Fruit fly (Drosophila melanogaster): Measurements from ENCODE around the gene gudu.

The gudu gene

DNA sequence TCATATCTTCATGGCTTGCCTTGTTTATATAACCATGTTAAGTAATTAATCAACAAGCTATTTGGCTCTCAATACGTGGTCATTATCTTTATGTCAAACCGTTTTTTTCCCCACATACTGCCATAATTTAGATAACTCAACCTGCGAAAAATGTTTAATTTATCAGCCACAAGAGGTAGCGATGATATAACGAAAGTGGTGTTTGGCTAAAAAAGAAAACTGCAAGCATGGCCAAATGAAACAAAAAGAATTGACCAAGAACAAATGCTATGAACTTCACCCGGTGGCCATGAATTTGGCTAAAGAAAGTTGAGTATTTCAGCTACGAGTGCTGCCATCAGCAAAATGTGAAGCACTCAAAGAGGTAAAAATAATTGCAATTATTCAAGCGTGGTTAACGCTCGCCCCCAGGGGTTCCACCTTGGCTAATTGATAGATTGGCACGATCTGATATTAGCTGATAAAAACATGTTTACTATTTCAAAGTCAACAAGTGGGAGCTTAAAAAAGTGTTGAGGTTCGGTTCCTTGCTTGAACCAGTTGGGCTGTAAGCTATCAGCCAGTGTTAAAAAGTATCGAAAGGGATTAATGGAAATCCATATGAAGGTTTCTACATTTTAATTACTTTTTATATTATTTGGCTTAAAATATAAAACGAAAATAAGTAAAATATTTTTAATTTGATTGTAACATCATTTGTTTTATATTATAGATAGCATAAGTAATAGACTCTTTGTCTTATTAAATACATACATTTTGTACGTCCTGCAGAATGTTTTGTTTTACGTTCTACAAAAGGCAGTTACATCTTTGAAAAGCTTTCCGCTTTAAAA is 48.4 kb downstream of the gudu start (continued):
- no peak for TF ChIP-seq Chrac-16 (GFP tag; optimal IDR thresholded peaks at IDR 0.05)
- no peak for TF ChIP-seq yki (optimal IDR thresholded peaks at IDR 0.05)
- TF ChIP-seq YL-1 (GFP tag; optimal IDR thresholded peaks at IDR 0.05) = peak; percentile 49
- TF ChIP-seq CG6765 (GFP tag; optimal IDR thresholded peaks at IDR 0.05) = peak; percentile 52
- TF ChIP-seq CG30403 (GFP tag; optimal IDR thresholded peaks at IDR 0.05) = peak; percentile 38
- TF ChIP-seq CG4707 (GFP tag; optimal IDR thresholded peaks at IDR 0.05) = peak; percentile 65
- peak; percentile 5 for TF ChIP-seq cato (GFP tag; optimal IDR thresholded peaks at IDR 0.05; ENCODE audit: borderline replicate concordance)
- peak; percentile 3 for TF ChIP-seq CG8388 (GFP tag; optimal IDR thresholded peaks at IDR 0.05)
- peak; percentile 49 for TF ChIP-seq CG9727 (GFP tag; optimal IDR thresholded peaks at IDR 0.05)
- TF ChIP-seq zen (tag; optimal IDR thresholded peaks at IDR 0.05) = no peak
- TF ChIP-seq Dref (GFP tag; IDR thresholded peaks at IDR 0.05) = no peak
- peak; percentile 43 for TF ChIP-seq ro (GFP tag; IDR thresholded peaks at IDR 0.05)
- peak; percentile 59; the same call in 1 of the 2 replicates for TF ChIP-seq Taf1 (GFP tag; IDR thresholded peaks at IDR 0.05)
- TF ChIP-seq CG15073 (GFP tag; optimal IDR thresholded peaks at IDR 0.05) = peak; percentile 21
- TF ChIP-seq tap (tag; optimal IDR thresholded peaks at IDR 0.05) = peak; percentile 29
- TF ChIP-seq CG9797 (GFP tag; optimal IDR thresholded peaks at IDR 0.05) = no peak
- TF ChIP-seq lab (GFP tag; optimal IDR thresholded peaks at IDR 0.05) = peak; percentile 91
- TF ChIP-seq pb (GFP tag; optimal IDR thresholded peaks at IDR 0.05) = peak; percentile 44
- peak; percentile 58 for TF ChIP-seq CG17385 (GFP tag; optimal IDR thresholded peaks at IDR 0.05)
- peak; percentile 72 for TF ChIP-seq CG14050 (GFP tag; IDR thresholded peaks at IDR 0.05)
- 0 out of 2 replicates have a peak, but pooled peaks have one; percentile 20 for TF ChIP-seq ap (GFP tag; IDR thresholded peaks at IDR 0.05)
- no peak for TF ChIP-seq Kr (GFP tag; optimal IDR thresholded peaks at IDR 0.05)
- no peak for TF ChIP-seq CG10321 (GFP tag; IDR thresholded peaks at IDR 0.05)
- peak; percentile 67 for TF ChIP-seq gem (tag; optimal IDR thresholded peaks at IDR 0.05)
- TF ChIP-seq Mrtf (GFP tag; IDR thresholded peaks at IDR 0.05) = peak; percentile 74; the same call in 2 of the 3 replicates
- peak; percentile 72 for TF ChIP-seq CG4328 (GFP tag; optimal IDR thresholded peaks at IDR 0.05)
- peak; percentile 51 for TF ChIP-seq PHDP (tag; optimal IDR thresholded peaks at IDR 0.05)
- peak; percentile 92 for TF ChIP-seq scrt (GFP tag; optimal IDR thresholded peaks at IDR 0.05)
- TF ChIP-seq CG18619 (GFP tag; optimal IDR thresholded peaks at IDR 0.05) = peak; percentile 76
- TF ChIP-seq sim (GFP tag; IDR thresholded peaks at IDR 0.05) = no peak
- no peak for TF ChIP-seq Oli (tag; optimal IDR thresholded peaks at IDR 0.05)
- TF ChIP-seq Spps (tag; optimal IDR thresholded peaks at IDR 0.05) = peak; percentile 1
- peak; percentile 71 for TF ChIP-seq Sox102F (GFP tag; optimal IDR thresholded peaks at IDR 0.05)

- no peak for TF ChIP-seq CG12391 (tag; optimal IDR thresholded peaks at IDR 0.05)
- no peak for TF ChIP-seq croc (GFP tag; conservative IDR thresholded peaks at IDR 0.05)
- no peak for TF ChIP-seq CG4854 (GFP tag; optimal IDR thresholded peaks at IDR 0.05)
- 0 out of 2 replicates have a peak, but pooled peaks have one; percentile 35 for TF ChIP-seq stc (GFP tag; IDR thresholded peaks at IDR 0.05)
- TF ChIP-seq Doc2 (GFP tag; IDR thresholded peaks at IDR 0.05) = no peak
- TF ChIP-seq Ravus (GFP tag; IDR thresholded peaks at IDR 0.05) = no peak
- no peak for TF ChIP-seq CG8290 (GFP tag; optimal IDR thresholded peaks at IDR 0.05)
- peak in 1 of 2 experiments; percentile 3 for TF ChIP-seq CG8290 (tag; optimal IDR thresholded peaks at IDR 0.05)
- no peak for TF ChIP-seq D19A (tag; optimal IDR thresholded peaks at IDR 0.05)
- TF ChIP-seq Drgx (GFP tag; IDR thresholded peaks at IDR 0.05) = no peak
- TF ChIP-seq ara (GFP tag; IDR thresholded peaks at IDR 0.05) = no peak
- TF ChIP-seq rib (GFP tag; IDR thresholded peaks at IDR 0.05) = peak; percentile 44; the same call in 1 of the 2 replicates
- TF ChIP-seq CG7928 (GFP tag; optimal IDR thresholded peaks at IDR 0.05) = no peak
- TF ChIP-seq CG1529 (GFP tag; optimal IDR thresholded peaks at IDR 0.05) = no peak
- no peak for TF ChIP-seq tio (GFP tag; optimal IDR thresholded peaks at IDR 0.05)
- TF ChIP-seq vvl (GFP tag; IDR thresholded peaks at IDR 0.05) = peak; percentile 23; the same call in 1 of the 2 replicates
- TF ChIP-seq CG1647 (GFP tag; optimal IDR thresholded peaks at IDR 0.05) = no peak
- TF ChIP-seq CG42726 (GFP tag; IDR thresholded peaks at IDR 0.05; ENCODE audit: partially characterized antibody) = peak; percentile 34; the same call in 1 of the 2 replicates
- peak; percentile 34; the same call in 1 of the 2 replicates for TF ChIP-seq bbx (GFP tag; IDR thresholded peaks at IDR 0.05; ENCODE audit: partially characterized antibody)
These were observed 49.0 kb downstream of the gudu start, which contains the start of gene CG5973 for dm6 chr2L:7437325-7437707. CG5973 (plus strand) TSS chr2L:7437492.

Measured in whole organism, embryonic.